Fruit fly (Drosophila melanogaster) whole organism, adult: ENCODE data around the gene Glos.

Experiments used
- CG11617 ChIP-seq: fragments of 200-800 bp; sonication (Bioruptor generic); optimal IDR thresholded peaks from 2 replicates; lab custom pipeline; 2017; ENCODE audit warnings: mild to moderate bottlenecking, missing biosample characterization, missing genetic modification reagents, missing genetic modification characterization
- CG12768 ChIP-seq: fragments of 200-800 bp; sonication (Bioruptor generic); optimal IDR thresholded peaks from 2 replicates; lab custom pipeline; 2017; ENCODE audit warnings: missing biosample characterization, missing genetic modification characterization, mild to moderate bottlenecking, moderate library complexity, missing genetic modification reagents
- CG14711 ChIP-seq: fragments of 200-800 bp; sonication (Bioruptor generic); optimal IDR thresholded peaks from 2 replicates; lab custom pipeline; 2018; ENCODE audit warnings: missing biosample characterization, mild to moderate bottlenecking, missing genetic modification characterization, moderate library complexity
- CG1620 ChIP-seq: fragments of 200-800 bp; sonication (Bioruptor generic); optimal IDR thresholded peaks from 2 replicates; lab custom pipeline; 2016; ENCODE audit warnings: missing biosample characterization, missing genetic modification characterization
- CG33017 ChIP-seq: fragments of 200-800 bp; sonication (Bioruptor generic); optimal IDR thresholded peaks from 2 replicates; lab custom pipeline; 2018; ENCODE audit warnings: missing biosample characterization, mild to moderate bottlenecking, missing genetic modification characterization, moderate library complexity
- CG5204 ChIP-seq: fragments of 200-800 bp; sonication (Bioruptor generic); optimal IDR thresholded peaks from 2 replicates; lab custom pipeline; 2016; ENCODE audit warnings: missing biosample characterization, missing genetic modification characterization
- CG7045 ChIP-seq: fragments of 200-800 bp; sonication (Bioruptor generic); optimal IDR thresholded peaks from 2 replicates; lab custom pipeline; 2017; ENCODE audit warnings: missing biosample characterization, mild to moderate bottlenecking, missing genetic modification characterization
- CG7101 ChIP-seq: fragments of 200-800 bp; sonication (Bioruptor generic); optimal IDR thresholded peaks from 2 replicates; lab custom pipeline; 2018; ENCODE audit warnings: missing biosample characterization, mild to moderate bottlenecking, missing genetic modification characterization, moderate library complexity
- Clk ChIP-seq: fragments of 200-800 bp; sonication (Bioruptor generic); optimal IDR thresholded peaks from 2 replicates; lab custom pipeline; 2017; ENCODE audit warnings: missing biosample characterization, missing genetic modification characterization
- Crg-1 ChIP-seq: fragments of 200-800 bp; sonication (Bioruptor generic); optimal IDR thresholded peaks from 2 replicates; lab custom pipeline; 2016; ENCODE audit warnings: missing biosample characterization, missing genetic modification characterization
- Hr96 ChIP-seq: fragments of 200-800 bp; sonication (Bioruptor generic); optimal IDR thresholded peaks from 2 replicates; lab custom pipeline; 2016; ENCODE audit warnings: missing biosample characterization, missing genetic modification characterization
- Mnt ChIP-seq: fragments of 200-800 bp; sonication (Bioruptor generic); optimal IDR thresholded peaks from 2 replicates; lab custom pipeline; 2016; ENCODE audit warnings: missing biosample characterization, mild to moderate bottlenecking, missing genetic modification characterization
- bab1 ChIP-seq: fragments of 200-800 bp; sonication (Bioruptor generic); optimal IDR thresholded peaks from 3 replicates; lab custom pipeline; 2019; ENCODE audit warnings: missing biosample characterization, mild to moderate bottlenecking, missing genetic modification characterization, moderate library complexity
- cic ChIP-seq: fragments of 200-800 bp; sonication (Bioruptor generic); optimal IDR thresholded peaks from 2 replicates; lab custom pipeline; 2017; ENCODE audit warnings: missing biosample characterization, mild to moderate bottlenecking, missing genetic modification characterization, moderate library complexity
- cnc ChIP-seq, 2 experiments: fragments of >200 bp; optimal IDR thresholded peaks; 2 replicates each; lab custom pipeline; 2017
- kay ChIP-seq: fragments of 200-800 bp; sonication (Bioruptor generic); peaks from one replicate; lab custom pipeline; 2016; ENCODE audit warnings: missing biosample characterization, missing genetic modification characterization, borderline replicate concordance
- ovo ChIP-seq: fragments of 200-800 bp; sonication (Bioruptor generic); optimal IDR thresholded peaks from 2 replicates; lab custom pipeline; 2016; ENCODE audit warnings: missing biosample characterization, missing genetic modification characterization
- pad ChIP-seq: fragments of 200-800 bp; sonication (Bioruptor generic); optimal IDR thresholded peaks from 3 replicates; lab custom pipeline; 2017; ENCODE audit warnings: missing biosample characterization, missing genetic modification characterization, mild to moderate bottlenecking, moderate library complexity, missing genetic modification reagents
- tj ChIP-seq: fragments of 200-800 bp; sonication (Bioruptor generic); optimal IDR thresholded peaks from 3 replicates; lab custom pipeline; 2017; ENCODE audit warnings: missing biosample characterization, mild to moderate bottlenecking, missing genetic modification characterization, moderate library complexity
- toe ChIP-seq: fragments of 200-800 bp; sonication (Bioruptor generic); optimal IDR thresholded peaks from 2 replicates; lab custom pipeline; 2016; ENCODE audit warnings: missing biosample characterization, missing genetic modification characterization

Glos gene

dm6 chrX:3967613-3968012, 31.3 kb downstream of the Glos start:
- no peak for TF ChIP-seq CG5204
- peak; percentile 10 for TF ChIP-seq Crg-1 (GFP tag; lab: Kevin White, UChicago)
- TF ChIP-seq CG7101: peak; percentile 55

dm6 chrX:3968346-3969044, 32.2 kb downstream of the Glos start, which contains the start of gene CG6428:
Gene CG6428, minus strand, starts transcription at chrX:3968655.
- TF ChIP-seq CG12768 (GFP tag; lab: Kevin White, UChicago) (peak; percentile 64), tj (GFP tag; lab: Kevin White, UChicago) (peak; percentile 60), pad (GFP tag; lab: Kevin White, UChicago) (peak; percentile 51), kay (GFP tag; lab: Kevin White, UChicago) (no peak), toe (GFP tag; lab: Kevin White, UChicago) (no peak), CG7101 (peak; percentile 23), CG7045 (GFP tag; lab: Kevin White, UChicago) (no peak), cnc (optimal IDR thresholded peaks at IDR 0.05; lab: Kevin White, UChicago) (no peak), Clk (GFP tag; lab: Kevin White, UChicago) (no peak), cic (GFP tag; lab: Kevin White, UChicago) (no peak), CG11617 (no peak), CG33017 (tag; lab: Kevin White, UChicago) (no peak), CG14711 (tag; lab: Kevin White, UChicago) (peak; percentile 34), Mnt (GFP tag; lab: Kevin White, UChicago) (peak; percentile 83), bab1 (GFP tag; lab: Kevin White, UChicago) (peak; percentile 59), Hr96 (no peak), CG5204 (no peak), CG1620 (GFP tag; lab: Kevin White, UChicago) (peak; percentile 53), ovo (peak; percentile 74), Crg-1 (GFP tag; lab: Kevin White, UChicago) (peak; percentile 26)

dm6 chrX:3971250-3971649, 34.9 kb downstream of the Glos start, which contains the start of gene CG6414:
Gene CG6414, minus strand, starts transcription at chrX:3971350.
- TF ChIP-seq kay (GFP tag; lab: Kevin White, UChicago): no peak
